Worm (Caenorhabditis elegans) whole organism, mixed stage, embryonic: ENCODE results near the gene nuc-1.

Source experiments
- M03D4.4 ChIP-seq: sonication (generic microtip); optimal IDR thresholded peaks from 2 replicates; lab custom pipeline; 2017; ENCODE audit warnings: mild to moderate bottlenecking, missing genetic modification characterization, missing compliant biosample characterization
- bed-3 ChIP-seq: fragments of 200-800 bp; sonication (Bioruptor generic); optimal IDR thresholded peaks from 3 replicates; lab custom pipeline; 2018; ENCODE audit warnings: mild to moderate bottlenecking, missing genetic modification characterization, moderate library complexity, missing compliant biosample characterization
- blmp-1 ChIP-seq: fragments of 150-350 bp; optimal IDR thresholded peaks from 2 replicates; lab custom pipeline; 2014; ENCODE audit warnings: missing biosample characterization, missing genetic modification characterization
- ceh-39 ChIP-seq: fragments of 150-350 bp; optimal IDR thresholded peaks from 2 replicates; lab custom pipeline; 2014; ENCODE audit warnings: missing biosample characterization, missing genetic modification characterization
- ceh-43 ChIP-seq: fragments of 200-800 bp; sonication (Bioruptor generic); optimal IDR thresholded peaks from 2 replicates; lab custom pipeline; 2018; ENCODE audit warnings: mild to moderate bottlenecking, missing genetic modification characterization, moderate library complexity, missing compliant biosample characterization
- ceh-83 ChIP-seq: fragments of 200-800 bp; sonication (Bioruptor generic); optimal IDR thresholded peaks from 2 replicates; lab custom pipeline; 2018; ENCODE audit warnings: mild to moderate bottlenecking, missing genetic modification characterization, missing compliant biosample characterization
- ces-1 ChIP-seq: fragments of 150-350 bp; optimal IDR thresholded peaks from 2 replicates; lab custom pipeline; 2014; ENCODE audit warnings: missing biosample characterization, missing genetic modification reagents, missing genetic modification characterization
- cnd-1 ChIP-seq: fragments of 200-800 bp; sonication (Bioruptor generic); optimal IDR thresholded peaks from 2 replicates; lab custom pipeline; 2018; ENCODE audit warnings: mild to moderate bottlenecking, missing genetic modification characterization, missing compliant biosample characterization
- drap-1 ChIP-seq: fragments of 200-800 bp; sonication (Bioruptor generic); optimal IDR thresholded peaks from 3 replicates; lab custom pipeline; 2018; ENCODE audit warnings: mild to moderate bottlenecking, missing genetic modification characterization, missing compliant biosample characterization
- elt-1 ChIP-seq: sonication (generic microtip); optimal IDR thresholded peaks from 2 replicates; lab custom pipeline; 2017; ENCODE audit warnings: missing genetic modification characterization, mild to moderate bottlenecking, missing compliant biosample characterization, antibody characterized with exemption, moderate library complexity, borderline replicate concordance; ENCODE audit not compliant: insufficient read depth
- elt-3 ChIP-seq: fragments of 150-350 bp; optimal IDR thresholded peaks from 2 replicates; lab custom pipeline; 2014; ENCODE audit warnings: missing biosample characterization, missing genetic modification characterization
- flh-1 ChIP-seq: fragments of 200-800 bp; sonication (Bioruptor generic); optimal IDR thresholded peaks from 2 replicates; lab custom pipeline; 2018; ENCODE audit warnings: mild to moderate bottlenecking, missing genetic modification characterization, moderate library complexity, missing compliant biosample characterization
- ham-2 ChIP-seq: fragments of 200-800 bp; sonication (Bioruptor generic); optimal IDR thresholded peaks from 2 replicates; lab custom pipeline; 2018; ENCODE audit warnings: mild to moderate bottlenecking, missing genetic modification characterization, missing compliant biosample characterization
- hlh-1 ChIP-seq: fragments of 150-350 bp; optimal IDR thresholded peaks from 2 replicates; lab custom pipeline; 2014; ENCODE audit warnings: missing biosample characterization, missing genetic modification reagents, missing genetic modification characterization
- lin-13 ChIP-seq: fragments of 150-350 bp; optimal IDR thresholded peaks from 2 replicates; lab custom pipeline; 2014; ENCODE audit warnings: missing biosample characterization, missing genetic modification characterization
- lin-32 ChIP-seq: fragments of 200-800 bp; sonication (Bioruptor generic); optimal IDR thresholded peaks from 2 replicates; lab custom pipeline; 2018; ENCODE audit warnings: mild to moderate bottlenecking, missing genetic modification characterization, missing compliant biosample characterization
- lsy-2 ChIP-seq: fragments of 150-350 bp; optimal IDR thresholded peaks from 2 replicates; lab custom pipeline; 2014; ENCODE audit warnings: missing biosample characterization, missing genetic modification characterization
- mab-5 ChIP-seq: fragments of 150-350 bp; optimal IDR thresholded peaks from 2 replicates; lab custom pipeline; 2014; ENCODE audit warnings: missing biosample characterization, missing genetic modification characterization
- mep-1 ChIP-seq: fragments of 150-350 bp; optimal IDR thresholded peaks from 2 replicates; lab custom pipeline; 2017; ENCODE audit warnings: missing biosample characterization, missing genetic modification reagents, missing genetic modification characterization, inconsistent platforms
- mls-2 ChIP-seq: sonication (generic microtip); optimal IDR thresholded peaks from 2 replicates; lab custom pipeline; 2016; ENCODE audit warnings: mild to moderate bottlenecking, missing genetic modification characterization, moderate library complexity, missing compliant biosample characterization
- nhr-12 ChIP-seq: fragments of 150-350 bp; optimal IDR thresholded peaks from 2 replicates; lab custom pipeline; 2014; ENCODE audit warnings: missing biosample characterization, missing genetic modification characterization
- nhr-2 ChIP-seq: fragments of 150-350 bp; optimal IDR thresholded peaks from 2 replicates; lab custom pipeline; 2014; ENCODE audit warnings: missing biosample characterization, missing genetic modification characterization
- nhr-237 ChIP-seq: fragments of 150-350 bp; optimal IDR thresholded peaks from 2 replicates; lab custom pipeline; 2014; ENCODE audit warnings: missing biosample characterization, missing genetic modification characterization
- nhr-28 ChIP-seq: fragments of 150-350 bp; optimal IDR thresholded peaks from 2 replicates; lab custom pipeline; 2014; ENCODE audit warnings: missing biosample characterization, missing genetic modification characterization
- nhr-76 ChIP-seq: sonication (generic microtip); optimal IDR thresholded peaks from 2 replicates; lab custom pipeline; 2017; ENCODE audit warnings: missing biosample characterization, missing genetic modification characterization
- sem-2 ChIP-seq: fragments of 200-800 bp; sonication (Bioruptor generic); optimal IDR thresholded peaks from 2 replicates; lab custom pipeline; 2018; ENCODE audit warnings: mild to moderate bottlenecking, missing genetic modification characterization, missing compliant biosample characterization
- sptf-1 ChIP-seq: sonication (generic microtip); optimal IDR thresholded peaks from 2 replicates; lab custom pipeline; 2017; ENCODE audit warnings: mild to moderate bottlenecking, missing genetic modification characterization, moderate library complexity, missing compliant biosample characterization
- unc-120 ChIP-seq: sonication (generic microtip); optimal IDR thresholded peaks from 2 replicates; lab custom pipeline; 2017; ENCODE audit warnings: missing genetic modification characterization, missing compliant biosample characterization; ENCODE audit not compliant: poor library complexity, severe bottlenecking
- unc-39 ChIP-seq: fragments of 150-350 bp; optimal IDR thresholded peaks from 2 replicates; lab custom pipeline; 2014; ENCODE audit warnings: missing biosample characterization, missing genetic modification characterization
- unc-62 ChIP-seq: fragments of 150-350 bp; optimal IDR thresholded peaks from 2 replicates; lab custom pipeline; 2014; ENCODE audit warnings: missing biosample characterization, missing genetic modification reagents, missing genetic modification characterization
- ztf-11 ChIP-seq: fragments of 150-350 bp; optimal IDR thresholded peaks from 2 replicates; lab custom pipeline; 2014; ENCODE audit warnings: missing biosample characterization, missing genetic modification characterization

nuc-1 gene

ce11 chrX:9539294-9540030 lies at the start of gene nuc-1:
nuc-1 (plus strand) TSS chrX:9539905.
- TF ChIP-seq elt-1 (tag; lab: Kevin White, UChicago) (no peak), unc-39 (tag; lab: Kevin White, UChicago) (no peak), lin-32 (no peak), hlh-1 (tag; lab: Kevin White, UChicago) (no peak), ceh-43 (GFP tag; lab: Kevin White, UChicago) (no peak), unc-120 (no peak), ceh-39 (tag; lab: Kevin White, UChicago) (no peak), sptf-1 (no peak), ceh-83 (GFP tag; lab: Kevin White, UChicago) (no peak), nhr-28 (tag; lab: Kevin White, UChicago) (no peak), ztf-11 (tag; lab: Kevin White, UChicago) (no peak), bed-3 (GFP tag; lab: Kevin White, UChicago) (no peak), drap-1 (no peak), flh-1 (GFP tag; lab: Kevin White, UChicago) (no peak), mab-5 (tag; lab: Kevin White, UChicago) (no peak), lin-13 (no peak), cnd-1 (tag; lab: Kevin White, UChicago) (no peak), blmp-1 (no peak), lsy-2 (tag; lab: Kevin White, UChicago) (no peak)

ce11 chrX:9491439-9491838 lies 48.3 kb upstream of the nuc-1 start:
- TF ChIP-seq cnd-1 (tag; lab: Kevin White, UChicago) (no peak), ceh-39 (tag; lab: Kevin White, UChicago) (no peak), nhr-237 (tag; lab: Kevin White, UChicago) (no peak), unc-120 (no peak), bed-3 (GFP tag; lab: Kevin White, UChicago) (no peak), ztf-11 (tag; lab: Kevin White, UChicago) (no peak), M03D4.4 (tag; lab: Kevin White, UChicago) (no peak), mep-1 (tag; lab: Kevin White, UChicago) (no peak), sem-2 (GFP tag; lab: Kevin White, UChicago) (no peak), ham-2 (no peak)

- TF ChIP-seq M03D4.4 (tag; lab: Kevin White, UChicago) (no peak), flh-1 (GFP tag; lab: Kevin White, UChicago) (no peak), bed-3 (GFP tag; lab: Kevin White, UChicago) (no peak), sptf-1 (peak; percentile 23), elt-3 (tag; lab: Kevin White, UChicago) (no peak), lin-13 (no peak), drap-1 (no peak), sem-2 (GFP tag; lab: Kevin White, UChicago) (no peak), nhr-12 (tag; lab: Kevin White, UChicago) (no peak), ham-2 (peak; percentile 88), nhr-76 (tag; lab: Kevin White, UChicago) (no peak), nhr-237 (tag; lab: Kevin White, UChicago) (no peak), lsy-2 (tag; lab: Kevin White, UChicago) (no peak), ceh-39 (tag; lab: Kevin White, UChicago) (no peak), elt-1 (tag; lab: Kevin White, UChicago) (peak; percentile 39)
- TF ChIP-seq, all 35 proteins: peak for 3
Observed at ce11 chrX:9494661-9495060, 45.0 kb upstream of the nuc-1 start.

ce11 chrX:9499355-9499754 lies 40.4 kb upstream of the nuc-1 start:
- TF ChIP-seq elt-3 (tag; lab: Kevin White, UChicago) (no peak), drap-1 (no peak), mab-5 (tag; lab: Kevin White, UChicago) (no peak), lin-13 (no peak), hlh-1 (tag; lab: Kevin White, UChicago) (no peak), unc-39 (tag; lab: Kevin White, UChicago) (no peak), nhr-237 (tag; lab: Kevin White, UChicago) (no peak), ces-1 (GFP tag; lab: Kevin White, UChicago) (no peak), nhr-2 (tag; lab: Kevin White, UChicago) (no peak), ham-2 (no peak), mls-2 (tag; lab: Kevin White, UChicago) (no peak), unc-62 (no peak), bed-3 (GFP tag; lab: Kevin White, UChicago) (no peak), lsy-2 (tag; lab: Kevin White, UChicago) (no peak), blmp-1 (no peak), sptf-1 (no peak)
